Worm (Caenorhabditis elegans): ENCODE data around the gene cyp-35C1.
A peak's percentile ranks its signal among the peaks of the same experiment; 100 is the strongest.

cyp-35C1 gene

ce11 chrV:13891489-13891888 lies 6.8 kb downstream of the cyp-35C1 start:
- TF ChIP-seq mls-2 (tag; optimal IDR thresholded peaks at IDR 0.05), result no peak
- TF ChIP-seq nhr-28 (tag; optimal IDR thresholded peaks at IDR 0.05), result no peak

- TF ChIP-seq M03D4.4 (tag; optimal IDR thresholded peaks at IDR 0.05) (no peak), drap-1 (GFP tag; optimal IDR thresholded peaks at IDR 0.05) (no peak), sptf-1 (tag; optimal IDR thresholded peaks at IDR 0.05) (no peak), nhr-237 (tag; optimal IDR thresholded peaks at IDR 0.05) (no peak), tbx-8 (GFP tag; optimal IDR thresholded peaks at IDR 0.05) (no peak), ceh-43 (GFP tag; optimal IDR thresholded peaks at IDR 0.05) (no peak)
These were observed 7.8 kb downstream of the cyp-35C1 start, which contains the start of gene lbp-8 for ce11 chrV:13890473-13890872. lbp-8 (plus strand) TSS chrV:13890773.

- TF ChIP-seq mep-1 (tag; optimal IDR thresholded peaks at IDR 0.05), result no peak
- TF ChIP-seq nhr-12 (tag; optimal IDR thresholded peaks at IDR 0.05), result no peak
- no peak for TF ChIP-seq elt-1 (tag; optimal IDR thresholded peaks at IDR 0.05; ENCODE audit: borderline replicate concordance, insufficient read depth)
- no peak for TF ChIP-seq ham-2 (GFP tag; optimal IDR thresholded peaks at IDR 0.05)
- no peak for TF ChIP-seq ceh-83 (GFP tag; optimal IDR thresholded peaks at IDR 0.05)
- no peak for TF ChIP-seq pha-4 (tag; optimal IDR thresholded peaks at IDR 0.05)
- TF ChIP-seq unc-120 (tag; optimal IDR thresholded peaks at IDR 0.05; ENCODE audit: poor library complexity, severe bottlenecking), result no peak
- TF ChIP-seq ces-1 (GFP tag; optimal IDR thresholded peaks at IDR 0.05), result no peak
- no peak for TF ChIP-seq blmp-1 (tag; optimal IDR thresholded peaks at IDR 0.05)
- TF ChIP-seq snpc-4 (tag; optimal IDR thresholded peaks at IDR 0.05), result no peak
- TF ChIP-seq nhr-28 (tag; optimal IDR thresholded peaks at IDR 0.05), result no peak
- no peak for TF ChIP-seq elt-3 (tag; optimal IDR thresholded peaks at IDR 0.05)
- no peak for TF ChIP-seq nhr-76 (tag; optimal IDR thresholded peaks at IDR 0.05)
- no peak for TF ChIP-seq zip-8 (tag; optimal IDR thresholded peaks at IDR 0.05)
- TF ChIP-seq ztf-11 (tag; optimal IDR thresholded peaks at IDR 0.05), result no peak
- TF ChIP-seq sptf-1 (tag; optimal IDR thresholded peaks at IDR 0.05), result no peak
- no peak for TF ChIP-seq tbx-8 (GFP tag; optimal IDR thresholded peaks at IDR 0.05)
- no peak for TF ChIP-seq M03D4.4 (tag; optimal IDR thresholded peaks at IDR 0.05)
- TF ChIP-seq mab-5 (tag; optimal IDR thresholded peaks at IDR 0.05), result no peak
These were observed 8.8 kb downstream of the cyp-35C1 start, which contains the start of gene spp-12 for ce11 chrV:13889516-13889915. spp-12 (plus strand) TSS chrV:13889816.

- TF ChIP-seq lin-13 (tag; optimal IDR thresholded peaks at IDR 0.05), result no peak
- TF ChIP-seq tbx-8 (GFP tag; optimal IDR thresholded peaks at IDR 0.05), result no peak
- TF ChIP-seq hlh-1 (tag; optimal IDR thresholded peaks at IDR 0.05), result no peak
- TF ChIP-seq zip-8 (tag; optimal IDR thresholded peaks at IDR 0.05), result no peak
- TF ChIP-seq drap-1 (GFP tag; optimal IDR thresholded peaks at IDR 0.05), result no peak
- TF ChIP-seq sem-2 (GFP tag; optimal IDR thresholded peaks at IDR 0.05), result no peak
- TF ChIP-seq nhr-12 (tag; optimal IDR thresholded peaks at IDR 0.05), result no peak
- no peak for TF ChIP-seq nhr-28 (tag; optimal IDR thresholded peaks at IDR 0.05)
These were observed 10.9 kb downstream of the cyp-35C1 start, which contains the start of gene srsx-19 for ce11 chrV:13887358-13887757. srsx-19 (plus strand) TSS chrV:13887658.

ce11 chrV:13880607-13881006 lies 17.7 kb downstream of the cyp-35C1 start, which contains the start of gene T22G5.3:
T22G5.3 (plus strand) TSS chrV:13880907.
- no peak for TF ChIP-seq flh-1 (GFP tag; optimal IDR thresholded peaks at IDR 0.05)

- TF ChIP-seq hlh-1 (tag; optimal IDR thresholded peaks at IDR 0.05) (peak; percentile 3), M03D4.4 (tag; optimal IDR thresholded peaks at IDR 0.05) (no peak)
These were observed 18.1 kb downstream of the cyp-35C1 start for ce11 chrV:13880163-13880562.

ce11 chrV:13879241-13879640 lies 19.0 kb downstream of the cyp-35C1 start, which contains the start of gene lbp-7:
lbp-7 (plus strand) TSS chrV:13879552.
- TF ChIP-seq cnd-1 (tag; optimal IDR thresholded peaks at IDR 0.05) (no peak), mab-5 (tag; optimal IDR thresholded peaks at IDR 0.05) (no peak), ztf-11 (tag; optimal IDR thresholded peaks at IDR 0.05) (no peak), unc-120 (tag; optimal IDR thresholded peaks at IDR 0.05; ENCODE audit: poor library complexity, severe bottlenecking) (no peak), lsy-2 (tag; optimal IDR thresholded peaks at IDR 0.05) (no peak)

Data from whole organism, mixed stage, embryonic.